Worm (Caenorhabditis elegans) whole organism, L3 larva: ENCODE data around the gene T21C9.11.

Experiments
- R02D3.7 ChIP-seq: fragments of 150-350 bp; optimal IDR thresholded peaks from 2 replicates; lab custom pipeline; 2014; ENCODE audit warnings: missing biosample characterization, missing genetic modification characterization
- ama-1 ChIP-seq: fragments of 150-350 bp; optimal IDR thresholded peaks from 2 replicates; lab custom pipeline; 2018
- ceh-16 ChIP-seq: sonication (generic microtip); optimal IDR thresholded peaks from 2 replicates; lab custom pipeline; 2017; ENCODE audit warnings: missing biosample characterization, missing genetic modification characterization
- ceh-28 ChIP-seq: fragments of 150-350 bp; optimal IDR thresholded peaks from 2 replicates; lab custom pipeline; 2014; ENCODE audit warnings: missing biosample characterization, missing genetic modification reagents, missing genetic modification characterization
- ceh-82 ChIP-seq: fragments of 150-350 bp; optimal IDR thresholded peaks from 2 replicates; lab custom pipeline; 2014; ENCODE audit warnings: missing biosample characterization, missing genetic modification characterization
- ceh-9 ChIP-seq: sonication (generic microtip); optimal IDR thresholded peaks from 2 replicates; lab custom pipeline; 2018; ENCODE audit warnings: missing biosample characterization, missing genetic modification characterization
- daf-12 ChIP-seq: fragments of 150-350 bp; optimal IDR thresholded peaks from 2 replicates; lab custom pipeline; 2014; ENCODE audit warnings: missing biosample characterization, missing genetic modification reagents, missing genetic modification characterization
- elt-1 ChIP-seq: fragments of 150-350 bp; optimal IDR thresholded peaks from 2 replicates; lab custom pipeline; 2014; ENCODE audit warnings: missing biosample characterization, missing genetic modification characterization
- elt-2 ChIP-seq: sonication (generic microtip); optimal IDR thresholded peaks from 2 replicates; lab custom pipeline; 2016; ENCODE audit warnings: missing genetic modification reagents, mild to moderate bottlenecking, missing genetic modification characterization, missing compliant biosample characterization
- elt-3 ChIP-seq, 3 experiments: fragments of 150-350 bp in 1 of 3; sonication (generic microtip) in 2 of 3; optimal IDR thresholded peaks; 2 replicates in 2 of 3; 4 replicates in 1 of 3; lab custom pipeline; 2014 to 2017; ENCODE audit warnings: missing biosample characterization in 3 of 3, missing genetic modification characterization in 3 of 3
- eor-1 ChIP-seq, 2 experiments: fragments of 150-350 bp; optimal IDR thresholded peaks; 2 replicates each; lab custom pipeline; 2014 to 2018; ENCODE audit warnings: missing biosample characterization in 2 of 2, missing genetic modification characterization in 2 of 2
- fkh-10 ChIP-seq: sonication (generic microtip); optimal IDR thresholded peaks from 2 replicates; lab custom pipeline; 2017; ENCODE audit warnings: missing biosample characterization, missing genetic modification reagents, missing genetic modification characterization
- fkh-2 ChIP-seq: fragments of 150-350 bp; optimal IDR thresholded peaks from 2 replicates; lab custom pipeline; 2014; ENCODE audit warnings: missing biosample characterization, missing genetic modification reagents, missing genetic modification characterization
- hmg-11 ChIP-seq: sonication (generic microtip); optimal IDR thresholded peaks from 2 replicates; lab custom pipeline; 2016; ENCODE audit warnings: missing genetic modification characterization, missing compliant biosample characterization
- jun-1 ChIP-seq: fragments of 150-350 bp; optimal IDR thresholded peaks from 2 replicates; lab custom pipeline; 2014; ENCODE audit warnings: missing biosample characterization, missing genetic modification reagents, missing genetic modification characterization
- lin-15B ChIP-seq: fragments of 150-350 bp; optimal IDR thresholded peaks from 2 replicates; lab custom pipeline; 2014; ENCODE audit warnings: missing biosample characterization, missing genetic modification characterization
- lsy-12 ChIP-seq: sonication (generic microtip); optimal IDR thresholded peaks from 2 replicates; lab custom pipeline; 2016; ENCODE audit warnings: mild to moderate bottlenecking, missing genetic modification characterization, missing compliant biosample characterization
- mdl-1 ChIP-seq: fragments of 150-350 bp; optimal IDR thresholded peaks from 2 replicates; lab custom pipeline; 2014; ENCODE audit warnings: missing biosample characterization, missing genetic modification characterization
- mml-1 ChIP-seq: fragments of 150-350 bp; sonication (generic microtip); optimal IDR thresholded peaks from 3 replicates; lab custom pipeline; 2014; ENCODE audit warnings: missing biosample characterization, missing genetic modification characterization
- nfya-1 ChIP-seq: sonication (generic microtip); optimal IDR thresholded peaks from 2 replicates; lab custom pipeline; 2017; ENCODE audit warnings: missing genetic modification characterization, mild to moderate bottlenecking, missing compliant biosample characterization, antibody characterized with exemption, moderate library complexity; ENCODE audit not compliant: insufficient read depth
- nhr-11 ChIP-seq: fragments of 150-350 bp; optimal IDR thresholded peaks from 2 replicates; lab custom pipeline; 2014; ENCODE audit warnings: missing biosample characterization, missing genetic modification characterization
- nhr-12 ChIP-seq: fragments of 150-350 bp; optimal IDR thresholded peaks from 2 replicates; lab custom pipeline; 2014; ENCODE audit warnings: missing biosample characterization, missing genetic modification characterization
- nhr-25 ChIP-seq: sonication (generic microtip); optimal IDR thresholded peaks from 2 replicates; lab custom pipeline; 2017; ENCODE audit warnings: missing biosample characterization, missing genetic modification characterization
- nhr-43 ChIP-seq: sonication (generic microtip); optimal IDR thresholded peaks from 2 replicates; lab custom pipeline; 2016; ENCODE audit warnings: mild to moderate bottlenecking, missing genetic modification characterization, missing compliant biosample characterization; ENCODE audit not compliant: poor library complexity, severe bottlenecking
- pha-4 ChIP-seq: fragments of 150-350 bp; optimal IDR thresholded peaks from 2 replicates; lab custom pipeline; 2014; ENCODE audit warnings: missing biosample characterization, missing genetic modification reagents, missing genetic modification characterization
- pqm-1 ChIP-seq: fragments of 150-350 bp; optimal IDR thresholded peaks from 2 replicates; lab custom pipeline; 2017; ENCODE audit warnings: missing biosample characterization, missing genetic modification characterization, inconsistent platforms
- skn-1 ChIP-seq: fragments of 150-350 bp; optimal IDR thresholded peaks from 2 replicates; lab custom pipeline; 2014; ENCODE audit warnings: missing biosample characterization, missing genetic modification characterization
- snpc-4 ChIP-seq: fragments of 150-350 bp; optimal IDR thresholded peaks from 2 replicates; lab custom pipeline; 2014; ENCODE audit warnings: missing biosample characterization, missing genetic modification characterization
- unc-39 ChIP-seq: sonication (generic microtip); optimal IDR thresholded peaks from 4 replicates; lab custom pipeline; 2017; ENCODE audit warnings: missing biosample characterization, missing genetic modification characterization
- unc-62 ChIP-seq: fragments of 150-350 bp; sonication (generic microtip); optimal IDR thresholded peaks from 4 replicates; lab custom pipeline; 2014; ENCODE audit warnings: missing biosample characterization, missing genetic modification reagents, missing genetic modification characterization
- zag-1 ChIP-seq: fragments of 150-350 bp; optimal IDR thresholded peaks from 2 replicates; lab custom pipeline; 2014; ENCODE audit warnings: missing biosample characterization, missing genetic modification characterization
- ztf-11 ChIP-seq: fragments of 150-350 bp; optimal IDR thresholded peaks from 2 replicates; lab custom pipeline; 2014; ENCODE audit warnings: missing biosample characterization, missing genetic modification characterization

T21C9.11 gene

DNA sequence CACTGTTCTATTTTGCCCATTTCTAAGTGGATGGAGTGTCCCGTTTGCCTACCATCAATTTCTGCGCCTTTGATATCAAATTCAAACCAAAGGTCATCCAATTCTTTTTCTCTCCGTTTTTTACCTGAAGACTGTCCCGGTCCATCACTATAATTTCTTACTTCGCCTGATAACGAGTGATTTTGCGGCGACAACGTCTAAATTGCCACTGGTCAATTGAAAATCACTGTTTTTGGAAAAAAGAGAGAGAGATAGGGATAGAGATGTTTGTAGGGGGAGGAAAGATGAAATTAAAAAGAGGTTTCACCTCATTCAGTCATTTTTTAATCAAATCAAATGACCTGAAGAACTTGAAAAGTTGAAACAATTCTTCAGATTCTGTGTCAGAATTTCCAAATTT, 23.2 kb downstream of the T21C9.11 start:
- no peak for TF ChIP-seq nhr-25 (tag; lab: Kevin White, UChicago)
- peak in 1 of 3 experiments; percentile 1 for TF ChIP-seq elt-3 (tag; optimal IDR thresholded peaks at IDR 0.05; lab: Kevin White, UChicago)
- no peak for TF ChIP-seq ceh-16 (tag; lab: Kevin White, UChicago)
- TF ChIP-seq elt-1 (tag; lab: Kevin White, UChicago): no peak
- no peak for TF ChIP-seq hmg-11 (tag; lab: Kevin White, UChicago)
- TF ChIP-seq snpc-4 (tag; lab: Kevin White, UChicago): no peak
- TF ChIP-seq lsy-12 (tag; lab: Kevin White, UChicago): no peak
- TF ChIP-seq nhr-11: no peak

DNA sequence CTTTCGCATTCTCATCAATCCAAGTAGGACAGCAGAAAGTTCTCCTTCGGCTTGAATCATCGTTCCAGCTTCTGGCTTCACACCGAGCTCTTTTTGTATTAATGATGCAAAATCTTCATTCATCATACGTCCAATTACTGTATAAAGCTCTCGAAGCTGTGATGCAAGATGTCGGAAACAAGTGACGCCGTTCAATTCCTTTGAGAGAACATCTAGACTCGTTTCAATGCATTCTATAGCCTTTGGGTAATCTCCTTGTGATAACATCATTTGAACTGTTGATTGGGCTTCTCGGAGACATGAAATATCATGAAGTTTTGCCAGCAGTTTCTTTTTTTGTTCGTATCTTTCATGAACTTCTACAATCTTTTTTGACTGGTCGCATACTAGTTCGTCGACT, 26.2 kb downstream of the T21C9.11 start:
- TF ChIP-seq elt-1 (tag; lab: Kevin White, UChicago) (no peak), zag-1 (tag; lab: Kevin White, UChicago) (no peak), snpc-4 (tag; lab: Kevin White, UChicago) (no peak), ceh-82 (tag; lab: Kevin White, UChicago) (no peak), daf-12 (tag; lab: Kevin White, UChicago) (no peak), ztf-11 (tag; lab: Kevin White, UChicago) (no peak), nfya-1 (tag; lab: Kevin White, UChicago) (no peak)

DNA sequence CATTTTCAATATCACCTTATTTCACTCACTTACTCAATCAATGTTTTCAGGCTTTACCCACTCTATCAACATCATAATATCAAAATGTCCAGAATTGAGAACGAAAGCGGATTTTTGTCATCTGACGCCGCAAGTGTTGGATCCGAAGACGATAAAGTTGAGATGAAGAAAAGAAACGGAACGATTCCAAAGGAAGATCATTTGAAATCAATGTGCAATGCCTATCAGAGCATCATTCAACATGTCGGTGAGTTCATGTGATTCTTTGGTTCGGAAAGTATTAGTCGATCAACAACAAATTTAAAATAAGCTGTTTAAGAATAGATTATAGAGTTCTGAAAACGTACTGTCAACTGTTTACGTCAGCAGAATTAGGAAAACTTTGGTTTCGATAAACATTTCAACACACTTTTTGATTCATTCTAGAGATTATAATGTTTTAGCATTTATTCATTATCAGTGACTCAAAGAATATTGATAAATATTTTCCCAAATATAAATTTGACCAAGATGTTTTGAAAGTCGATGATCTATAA, 29.8 kb downstream of the T21C9.11 start, which contains the start of gene cat-4:
TSS of gene cat-4 (plus strand) at position 51 of the 536 bp plus-strand sequence.
- TF ChIP-seq elt-1 (tag; lab: Kevin White, UChicago) (no peak), elt-2 (peak; percentile 79), pqm-1 (tag; lab: Kevin White, UChicago) (peak; percentile 68), jun-1 (tag; lab: Kevin White, UChicago) (peak; percentile 8)

DNA sequence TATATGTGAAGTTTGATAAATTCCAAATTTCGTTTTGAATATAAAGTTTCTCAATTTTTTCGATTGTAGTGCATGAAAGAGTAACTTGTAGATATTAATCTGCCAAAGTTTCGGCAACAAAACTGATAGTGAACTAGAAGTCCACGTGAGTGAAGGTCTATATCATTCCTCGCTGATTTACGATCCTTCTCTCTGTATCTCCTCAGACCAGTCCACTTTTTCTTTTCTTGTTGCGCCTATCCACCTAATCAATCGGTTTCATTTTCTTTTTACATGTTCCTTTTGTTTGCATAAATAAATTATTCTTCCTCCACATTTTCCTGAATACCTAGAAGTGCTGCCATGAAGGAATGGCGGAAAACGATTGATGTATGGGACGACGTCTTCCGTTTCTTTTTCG, 30.6 kb downstream of the T21C9.11 start:
- no peak for TF ChIP-seq mml-1 (tag; lab: Kevin White, UChicago)
- no peak for TF ChIP-seq lin-15B (tag; lab: Kevin White, UChicago)
- TF ChIP-seq R02D3.7: no peak
- no peak for TF ChIP-seq eor-1 (tag; optimal IDR thresholded peaks at IDR 0.05; lab: Kevin White, UChicago)
- TF ChIP-seq nhr-12: no peak
- no peak for TF ChIP-seq unc-39 (tag; lab: Kevin White, UChicago)
- TF ChIP-seq unc-62 (GFP tag; lab: Kevin White, UChicago): no peak

DNA sequence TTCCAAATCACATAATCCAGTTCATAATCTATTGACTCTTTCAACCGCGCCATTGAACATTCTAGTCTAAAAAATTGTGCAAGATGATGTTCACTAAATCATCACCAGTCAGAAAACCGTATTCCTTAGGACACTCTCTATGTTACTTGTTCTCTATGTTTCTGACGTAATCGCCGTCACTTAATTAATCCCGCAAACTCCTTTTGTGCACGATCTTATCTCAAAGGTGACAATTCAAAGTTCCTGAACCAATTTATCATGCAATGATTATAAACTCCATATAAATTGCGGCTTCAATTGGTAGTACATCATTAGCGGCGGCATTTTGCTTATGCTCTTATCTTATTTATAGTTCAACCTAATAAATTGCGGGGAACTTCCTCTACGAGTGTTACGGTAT, 31.9 kb downstream of the T21C9.11 start:
- TF ChIP-seq elt-2 (peak; percentile 81), lin-15B (tag; lab: Kevin White, UChicago) (no peak), ama-1 (lab: Kevin White, UChicago) (no peak), pqm-1 (tag; lab: Kevin White, UChicago) (peak; percentile 49), nhr-43 (no peak), nfya-1 (tag; lab: Kevin White, UChicago) (no peak), ceh-9 (tag; lab: Kevin White, UChicago) (no peak), skn-1 (tag; lab: Kevin White, UChicago) (peak; percentile 27)

DNA sequence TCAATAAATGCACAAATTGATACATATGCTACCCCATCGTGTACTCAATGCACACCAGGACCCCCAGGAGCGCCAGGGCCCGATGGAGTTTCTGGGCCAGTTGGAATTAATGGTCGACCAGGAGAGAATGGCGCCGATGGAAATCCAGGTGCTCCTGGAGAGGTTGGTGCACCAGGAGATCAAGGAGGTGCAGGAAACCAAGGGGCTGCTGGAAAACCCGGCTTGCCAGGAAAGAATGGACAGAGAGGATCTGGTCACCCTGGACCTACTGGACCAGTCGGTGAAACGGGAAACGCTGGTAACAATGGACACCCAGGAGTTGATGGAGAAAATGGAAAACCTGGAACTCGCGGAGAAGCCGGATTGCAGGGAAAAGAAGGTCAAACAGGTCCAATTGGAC, 33.1 kb downstream of the T21C9.11 start:
- TF ChIP-seq fkh-10 (GFP tag; lab: Kevin White, UChicago) (no peak), unc-62 (GFP tag; lab: Kevin White, UChicago) (no peak), nhr-12 (no peak), mdl-1 (no peak), pha-4 (no peak), elt-1 (tag; lab: Kevin White, UChicago) (no peak), mml-1 (tag; lab: Kevin White, UChicago) (no peak), ceh-82 (tag; lab: Kevin White, UChicago) (no peak)

DNA sequence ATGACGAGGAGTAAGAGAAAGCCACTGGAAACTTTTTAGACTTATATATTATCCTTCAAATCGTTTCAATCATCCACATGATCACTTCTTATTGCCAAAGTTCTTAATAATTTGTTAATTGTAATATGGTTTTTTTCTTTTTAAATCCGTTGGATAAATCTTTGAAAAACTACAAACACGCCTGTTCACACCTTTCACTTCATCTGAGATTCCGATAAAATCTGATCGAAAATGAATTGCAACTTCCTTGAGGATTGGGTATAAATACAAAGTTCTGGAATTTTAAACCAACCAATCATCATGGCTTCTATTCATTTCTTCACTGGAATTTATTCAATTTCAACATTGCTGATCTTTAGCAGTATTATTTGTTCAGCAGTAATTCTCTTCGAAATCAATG, 34.1 kb downstream of the T21C9.11 start, which contains the start of gene col-152:
TSS of gene col-152 (plus strand) at position 301 of the 400 bp plus-strand sequence.
- no peak for TF ChIP-seq fkh-10 (GFP tag; lab: Kevin White, UChicago)
- TF ChIP-seq fkh-2 (tag; lab: Kevin White, UChicago): no peak
- no peak for TF ChIP-seq ceh-28 (tag; lab: Kevin White, UChicago)
- TF ChIP-seq ama-1 (lab: Kevin White, UChicago): no peak
- no peak for TF ChIP-seq elt-1 (tag; lab: Kevin White, UChicago)
- no peak for TF ChIP-seq jun-1 (tag; lab: Kevin White, UChicago)
